Worm (Caenorhabditis elegans): ENCODE data around the gene ugt-51.

Gene ugt-51

DNA sequence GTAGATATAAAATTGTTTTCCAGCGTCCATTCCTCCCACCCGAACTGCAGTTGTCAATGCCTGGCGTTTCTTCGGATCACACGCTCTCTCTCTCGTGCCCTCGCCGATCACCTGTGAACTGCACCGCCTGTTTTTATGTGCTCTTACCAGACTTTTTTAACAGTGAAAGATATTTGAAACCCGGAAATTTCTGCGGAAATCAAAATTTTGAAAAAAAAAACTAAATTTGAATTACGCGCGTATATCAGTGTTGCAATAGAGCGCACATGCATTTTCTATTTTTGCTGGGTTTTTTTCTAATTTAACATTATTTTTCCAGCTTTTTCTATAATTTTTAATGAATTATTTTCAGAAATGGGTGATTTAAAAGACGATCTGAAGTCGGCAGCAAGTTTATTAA lies 27.0 kb upstream of the ugt-51 start, which contains the start of gene ttc-37 (continued):
- TF ChIP-seq mab-5 (tag; optimal IDR thresholded peaks at IDR 0.05) (no peak), nhr-129 (tag; optimal IDR thresholded peaks at IDR 0.05) (peak; percentile 22), mbf-1 (tag; optimal IDR thresholded peaks at IDR 0.05) (no peak), nhr-237 (tag; optimal IDR thresholded peaks at IDR 0.05) (no peak), alr-1 (tag; optimal IDR thresholded peaks at IDR 0.05) (no peak), sma-9 (GFP tag; optimal IDR thresholded peaks at IDR 0.05) (no peak), sma-9 (tag; optimal IDR thresholded peaks at IDR 0.05) (no peak), unc-39 (tag; optimal IDR thresholded peaks at IDR 0.05) (no peak), nhr-6 (tag; optimal IDR thresholded peaks at IDR 0.05) (no peak), elt-3 (tag; optimal IDR thresholded peaks at IDR 0.05) (no peak), nhr-25 (tag; optimal IDR thresholded peaks at IDR 0.05) (peak; percentile 36), aly-2 (tag; optimal IDR thresholded peaks at IDR 0.05) (no peak), fos-1 (tag; optimal IDR thresholded peaks at IDR 0.05) (peak; percentile 17)

DNA sequence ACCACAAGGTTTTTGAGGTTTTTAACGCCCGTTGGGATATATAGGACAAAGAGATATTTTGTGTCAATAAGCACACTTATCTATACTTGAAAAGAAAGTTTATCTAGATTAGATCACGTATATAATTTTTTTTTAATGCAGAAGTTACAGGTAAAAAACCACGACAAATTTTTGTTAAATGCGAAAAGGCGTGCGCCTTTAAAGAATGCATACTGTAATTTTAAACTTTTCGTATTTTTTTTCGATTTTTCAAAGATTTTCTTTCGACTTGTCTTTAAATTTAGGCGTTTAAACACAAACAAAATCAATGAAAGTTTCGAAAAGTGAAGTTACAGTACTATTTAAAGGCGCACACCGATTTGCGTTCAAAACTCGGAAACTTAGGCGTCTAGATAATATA lies 26.5 kb upstream of the ugt-51 start:
- TF ChIP-seq dmd-4 (tag; optimal IDR thresholded peaks at IDR 0.05) = no peak
- no peak for TF ChIP-seq ama-1 (optimal IDR thresholded peaks at IDR 0.05)
- no peak for TF ChIP-seq nhr-237 (tag; optimal IDR thresholded peaks at IDR 0.05)
- no peak for TF ChIP-seq nhr-77 (tag; optimal IDR thresholded peaks at IDR 0.05)
- TF ChIP-seq lin-13 (GFP tag; optimal IDR thresholded peaks at IDR 0.05) = no peak
- no peak for TF ChIP-seq nhr-6 (tag; optimal IDR thresholded peaks at IDR 0.05)
- no peak for TF ChIP-seq mdl-1 (tag; optimal IDR thresholded peaks at IDR 0.05)
- no peak for TF ChIP-seq egl-27 (tag; optimal IDR thresholded peaks at IDR 0.05)
- no peak for TF ChIP-seq R02D3.7 (tag; optimal IDR thresholded peaks at IDR 0.05)
- TF ChIP-seq nhr-11 (tag; optimal IDR thresholded peaks at IDR 0.05) = no peak
- TF ChIP-seq mbf-1 (tag; optimal IDR thresholded peaks at IDR 0.05) = no peak
- TF ChIP-seq mab-5 (tag; optimal IDR thresholded peaks at IDR 0.05) = no peak
- TF ChIP-seq lin-39 (tag; optimal IDR thresholded peaks at IDR 0.05) = no peak
- TF ChIP-seq sma-3 (GFP tag; optimal IDR thresholded peaks at IDR 0.05) = no peak
- no peak for TF ChIP-seq unc-62 (GFP tag; optimal IDR thresholded peaks at IDR 0.05)
- TF ChIP-seq skn-1 (tag; optimal IDR thresholded peaks at IDR 0.05) = no peak
- TF ChIP-seq ZK546.5 (tag; optimal IDR thresholded peaks at IDR 0.05) = no peak
- no peak for TF ChIP-seq lsy-2 (tag; optimal IDR thresholded peaks at IDR 0.05)
- TF ChIP-seq crh-2 (tag; optimal IDR thresholded peaks at IDR 0.05) = no peak
- TF ChIP-seq peb-1 (tag; optimal IDR thresholded peaks at IDR 0.05) = no peak

DNA sequence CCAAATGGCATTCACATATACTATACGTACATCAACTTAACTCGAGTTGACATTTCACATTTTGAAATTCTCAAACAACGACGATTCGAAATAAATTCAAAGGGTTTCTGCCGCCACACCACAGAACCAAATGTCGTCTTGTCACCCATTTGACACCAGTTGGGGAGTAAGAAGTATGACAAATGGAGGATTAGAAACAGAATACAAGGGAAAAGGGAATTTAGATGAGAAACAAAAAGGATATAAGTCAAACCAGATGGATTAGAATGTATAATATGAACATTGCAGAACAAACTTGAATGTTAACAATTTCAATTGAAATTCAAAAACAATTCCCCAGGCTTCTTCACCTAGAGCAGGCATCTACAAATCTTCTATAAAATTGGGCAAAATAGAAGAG lies 24.6 kb upstream of the ugt-51 start:
- TF ChIP-seq nhr-129 (tag; optimal IDR thresholded peaks at IDR 0.05) = no peak
- peak; percentile 22 for TF ChIP-seq mab-5 (tag; optimal IDR thresholded peaks at IDR 0.05)
- no peak for TF ChIP-seq unc-62 (GFP tag; optimal IDR thresholded peaks at IDR 0.05)

ce11 chrV:5200188-5200587 lies 23.1 kb upstream of the ugt-51 start:
- TF ChIP-seq sma-9 (GFP tag; optimal IDR thresholded peaks at IDR 0.05) = peak; percentile 41
- no peak for TF ChIP-seq sma-9 (tag; optimal IDR thresholded peaks at IDR 0.05)
- TF ChIP-seq fos-1 (tag; optimal IDR thresholded peaks at IDR 0.05) = no peak

DNA sequence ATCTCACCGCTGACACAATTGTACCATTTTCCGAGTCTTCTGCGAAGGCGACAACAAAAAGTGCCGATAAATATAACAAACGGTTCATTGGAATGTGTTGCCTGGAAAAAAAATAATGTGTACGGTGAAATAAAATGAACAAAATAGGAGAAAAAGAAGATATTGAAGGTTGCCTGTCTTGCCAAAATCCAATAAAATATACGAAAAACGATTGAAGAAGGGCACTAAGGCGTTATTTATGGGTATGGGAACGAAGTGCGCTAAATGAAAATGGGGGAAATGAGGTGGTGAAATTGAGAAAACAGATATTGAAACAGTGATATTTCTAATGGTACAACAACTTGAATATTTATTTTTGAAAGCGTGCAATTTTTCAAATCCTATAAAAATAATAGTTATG lies 21.1 kb upstream of the ugt-51 start, which contains the start of gene Y47A7.2:
Gene Y47A7.2 (minus strand): TSS at position 101 of the 400 bp plus-strand sequence.
- TF ChIP-seq nhr-10 (tag; optimal IDR thresholded peaks at IDR 0.05) = no peak
- no peak for TF ChIP-seq aly-2 (tag; optimal IDR thresholded peaks at IDR 0.05)

DNA sequence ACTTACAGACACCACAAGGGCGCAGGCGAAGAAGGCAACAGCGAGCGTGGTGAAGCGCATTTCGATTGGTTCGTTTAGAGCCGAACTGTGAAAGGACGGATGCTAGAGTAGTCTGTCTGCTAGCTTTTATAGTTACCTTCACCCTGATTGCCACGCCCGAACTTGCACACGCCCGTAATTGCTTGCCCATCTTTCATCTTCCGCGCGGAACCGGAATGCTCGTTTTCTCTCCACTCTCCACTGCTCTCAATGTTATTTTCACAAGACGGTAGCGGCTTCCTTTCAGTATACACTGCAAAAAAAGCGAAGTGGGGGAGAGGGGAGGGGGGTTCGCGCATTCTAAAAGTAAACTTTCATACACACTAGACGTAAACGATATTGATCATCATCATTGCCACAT lies 17.4 kb upstream of the ugt-51 start, which contains the start of gene abu-8:
Gene abu-8 (minus strand): TSS at position 101 of the 400 bp plus-strand sequence.
- TF ChIP-seq crh-2 (tag; optimal IDR thresholded peaks at IDR 0.05) = no peak
- TF ChIP-seq snpc-4 (tag; optimal IDR thresholded peaks at IDR 0.05) = no peak
- no peak for TF ChIP-seq R02D3.7 (tag; optimal IDR thresholded peaks at IDR 0.05)
- TF ChIP-seq aly-2 (tag; optimal IDR thresholded peaks at IDR 0.05) = no peak
- no peak for TF ChIP-seq alr-1 (tag; optimal IDR thresholded peaks at IDR 0.05)

ce11 chrV:5192501-5192900 lies 15.4 kb upstream of the ugt-51 start, which contains the start of gene C03A7.13:
Gene C03A7.13, minus strand, starts transcription at chrV:5192543.
- TF ChIP-seq nhr-129 (tag; optimal IDR thresholded peaks at IDR 0.05) (no peak), fos-1 (tag; optimal IDR thresholded peaks at IDR 0.05) (peak; percentile 49)

Measured in whole organism, L2 larva.